Worm (Caenorhabditis elegans) whole organism, mixed stage, embryonic: ENCODE results near the gene metr-1.

Source experiments
- ceh-39 ChIP-seq: fragments of 150-350 bp; optimal IDR thresholded peaks from 2 replicates; lab custom pipeline; 2014; ENCODE audit warnings: missing biosample characterization, missing genetic modification characterization
- ceh-83 ChIP-seq: fragments of 200-800 bp; sonication (Bioruptor generic); optimal IDR thresholded peaks from 2 replicates; lab custom pipeline; 2018; ENCODE audit warnings: mild to moderate bottlenecking, missing genetic modification characterization, missing compliant biosample characterization
- elt-3 ChIP-seq: fragments of 150-350 bp; optimal IDR thresholded peaks from 2 replicates; lab custom pipeline; 2014; ENCODE audit warnings: missing biosample characterization, missing genetic modification characterization
- lin-13 ChIP-seq: fragments of 150-350 bp; optimal IDR thresholded peaks from 2 replicates; lab custom pipeline; 2014; ENCODE audit warnings: missing biosample characterization, missing genetic modification characterization

ce11 chrII:10934786-10935185 is 8.4 kb downstream of the metr-1 start, which contains the start of gene R03D7.2:
- TF ChIP-seq ceh-39 (no peak), elt-3 (tag; lab: Kevin White, UChicago) (no peak), ceh-83 (GFP tag; lab: Kevin White, UChicago) (no peak), lin-13 (no peak)
